Fruit fly (Drosophila melanogaster) whole organism, embryonic: Measurements from ENCODE around the gene CG3091.

ENCODE experiments used
- Bdp1 ChIP-seq: fragments of 200-800 bp; sonication (Bioruptor generic); optimal IDR thresholded peaks from 3 replicates; lab custom pipeline; 2016; ENCODE audit warnings: missing biosample characterization, missing genetic modification characterization
- CG11247 ChIP-seq: fragments of 200-800 bp; sonication (Bioruptor generic); IDR thresholded peaks from 2 replicates; pipeline ENCODE4 v1.3.6; 2022; ENCODE audit warnings: missing biosample characterization, missing genetic modification characterization
- CG12104 ChIP-seq: fragments of 200-800 bp; sonication (Bioruptor generic); optimal IDR thresholded peaks from 3 replicates; lab custom pipeline; 2016; ENCODE audit warnings: missing biosample characterization, missing genetic modification characterization
- CG12942 ChIP-seq: fragments of 200-800 bp; sonication (Bioruptor generic); optimal IDR thresholded peaks from 3 replicates; lab custom pipeline; 2016; ENCODE audit warnings: missing biosample characterization, missing genetic modification characterization
- CG13287 ChIP-seq: fragments of 200-800 bp; sonication (Bioruptor generic); IDR thresholded peaks from 2 replicates; pipeline ENCODE4 v1.3.6; 2022; ENCODE audit warnings: missing biosample characterization, missing genetic modification characterization; ENCODE audit not compliant: partially characterized antibody
- CG1529 ChIP-seq: fragments of 200-800 bp; sonication (Bioruptor generic); optimal IDR thresholded peaks from 3 replicates; lab custom pipeline; 2018; ENCODE audit warnings: missing biosample characterization, missing genetic modification characterization
- CG15479 ChIP-seq: fragments of 200-800 bp; sonication (Bioruptor generic); optimal IDR thresholded peaks from 3 replicates; lab custom pipeline; 2019; ENCODE audit warnings: missing biosample characterization, mild to moderate bottlenecking, missing genetic modification characterization, moderate library complexity
- CG15601 ChIP-seq: fragments of 200-800 bp; sonication (Bioruptor generic); optimal IDR thresholded peaks from 3 replicates; lab custom pipeline; 2019; ENCODE audit warnings: missing biosample characterization, mild to moderate bottlenecking, missing genetic modification characterization, moderate library complexity
- CG17361 ChIP-seq: fragments of 200-800 bp; sonication (Bioruptor generic); IDR thresholded peaks from 3 replicates; pipeline ENCODE4 v1.3.6; 2022; ENCODE audit warnings: missing biosample characterization, missing genetic modification characterization
- CG18764 ChIP-seq: fragments of 200-800 bp; sonication (Bioruptor generic); optimal IDR thresholded peaks from 3 replicates; lab custom pipeline; 2016; ENCODE audit warnings: missing biosample characterization, missing genetic modification characterization
- CG2116 ChIP-seq: fragments of 200-800 bp; sonication (Bioruptor generic); optimal IDR thresholded peaks from 3 replicates; lab custom pipeline; 2018; ENCODE audit warnings: missing biosample characterization, mild to moderate bottlenecking, missing genetic modification characterization
- CG30020 ChIP-seq: fragments of 200-800 bp; optimal IDR thresholded peaks from 2 replicates; lab custom pipeline; 2019; ENCODE audit warnings: missing biosample characterization, mild to moderate bottlenecking, missing genetic modification characterization, moderate library complexity
- CG32772 ChIP-seq: fragments of 200-800 bp; sonication (Bioruptor generic); IDR thresholded peaks from 2 replicates; pipeline ENCODE4 v1.3.6; 2022; ENCODE audit warnings: missing biosample characterization, missing genetic modification characterization
- CG3407 ChIP-seq: fragments of 200-800 bp; sonication (Bioruptor generic); optimal IDR thresholded peaks from 2 replicates; lab custom pipeline; 2018; ENCODE audit warnings: missing biosample characterization, mild to moderate bottlenecking, missing genetic modification characterization
- CG42726 ChIP-seq: fragments of 200-800 bp; sonication (Bioruptor generic); IDR thresholded peaks from 2 replicates; pipeline ENCODE4 v1.3.6; 2022; ENCODE audit warnings: missing biosample characterization, missing genetic modification characterization; ENCODE audit not compliant: partially characterized antibody
- CG5180 ChIP-seq: fragments of 200-800 bp; sonication (Bioruptor generic); optimal IDR thresholded peaks from 3 replicates; lab custom pipeline; 2017; ENCODE audit warnings: missing biosample characterization, missing genetic modification characterization, mild to moderate bottlenecking, moderate library complexity, missing genetic modification reagents
- CG6683 ChIP-seq: fragments of 200-800 bp; sonication (Bioruptor generic); optimal IDR thresholded peaks from 2 replicates; lab custom pipeline; 2017; ENCODE audit warnings: missing biosample characterization, mild to moderate bottlenecking, missing genetic modification characterization, missing genetic modification reagents
- CG6791 ChIP-seq: fragments of 200-800 bp; sonication (Bioruptor generic); IDR thresholded peaks from 3 replicates; pipeline ENCODE4 v1.3.6; 2022; ENCODE audit warnings: missing biosample characterization, missing genetic modification characterization; ENCODE audit not compliant: partially characterized antibody
- CG7271 ChIP-seq: fragments of 200-800 bp; sonication (Bioruptor generic); optimal IDR thresholded peaks from 2 replicates; lab custom pipeline; 2018; ENCODE audit warnings: missing biosample characterization, mild to moderate bottlenecking, missing genetic modification characterization, moderate library complexity
- CG9609 ChIP-seq: fragments of 200-800 bp; sonication (Bioruptor generic); optimal IDR thresholded peaks from 3 replicates; lab custom pipeline; 2016; ENCODE audit warnings: missing biosample characterization, missing genetic modification characterization
- CHES-1-like ChIP-seq: fragments of 200-800 bp; sonication (Bioruptor generic); optimal IDR thresholded peaks from 2 replicates; lab custom pipeline; 2016; ENCODE audit warnings: missing biosample characterization, missing genetic modification characterization
- Dip2 ChIP-seq: fragments of 200-800 bp; sonication (Bioruptor generic); IDR thresholded peaks from 2 replicates; pipeline ENCODE4 v1.3.6; 2022; ENCODE audit warnings: missing biosample characterization, missing genetic modification characterization
- Ets65A ChIP-seq: fragments of 200-800 bp; sonication (Bioruptor generic); peaks from one replicate; lab custom pipeline; 2016; ENCODE audit warnings: missing biosample characterization, missing genetic modification characterization
- HLH4C ChIP-seq: fragments of 200-800 bp; sonication (Bioruptor generic); IDR thresholded peaks from 3 replicates; pipeline ENCODE4 v1.3.6; 2022; ENCODE audit warnings: missing biosample characterization, missing genetic modification characterization; ENCODE audit not compliant: partially characterized antibody
- HmgD ChIP-seq: fragments of 200-800 bp; sonication (Bioruptor generic); optimal IDR thresholded peaks from 3 replicates; lab custom pipeline; 2016; ENCODE audit warnings: missing biosample characterization, missing genetic modification characterization
- Hr39 ChIP-seq: fragments of >200 bp; optimal IDR thresholded peaks from 2 replicates; lab custom pipeline; 2017
- MTF-1 ChIP-seq: fragments of 200-800 bp; sonication (Bioruptor generic); optimal IDR thresholded peaks from 2 replicates; lab custom pipeline; 2018; ENCODE audit warnings: missing biosample characterization, mild to moderate bottlenecking, missing genetic modification characterization, borderline replicate concordance
- NFAT ChIP-seq: fragments of 200-800 bp; sonication (Bioruptor generic); IDR thresholded peaks from 2 replicates; pipeline ENCODE4 v1.3.6; 2022; ENCODE audit warnings: missing biosample characterization, missing genetic modification characterization
- Oaz ChIP-seq: fragments of 200-800 bp; sonication (Bioruptor generic); IDR thresholded peaks from 2 replicates; pipeline ENCODE4 v1.3.6; 2022; ENCODE audit warnings: missing biosample characterization, missing genetic modification characterization
- ase ChIP-seq: fragments of 200-800 bp; sonication (Bioruptor generic); IDR thresholded peaks from 3 replicates; pipeline ENCODE4 v1.3.6; 2022; ENCODE audit warnings: missing biosample characterization, missing genetic modification characterization
- btn ChIP-seq: fragments of 200-800 bp; sonication (Bioruptor generic); optimal IDR thresholded peaks from 2 replicates; lab custom pipeline; 2016; ENCODE audit warnings: missing biosample characterization, missing genetic modification characterization
- cg ChIP-seq: fragments of 200-800 bp; sonication (Bioruptor generic); optimal IDR thresholded peaks from 3 replicates; lab custom pipeline; 2019; ENCODE audit warnings: missing biosample characterization, mild to moderate bottlenecking, missing genetic modification characterization, moderate library complexity
- crc ChIP-seq: fragments of 200-800 bp; sonication (Bioruptor generic); optimal IDR thresholded peaks from 2 replicates; lab custom pipeline; 2016; ENCODE audit warnings: missing biosample characterization, missing genetic modification characterization
- en ChIP-seq: fragments of 200-800 bp; sonication (Bioruptor generic); optimal IDR thresholded peaks from 2 replicates; lab custom pipeline; 2016; ENCODE audit warnings: missing biosample characterization, missing genetic modification characterization
- exex ChIP-seq: fragments of 200-800 bp; sonication (Bioruptor generic); optimal IDR thresholded peaks from 4 replicates; lab custom pipeline; 2018; ENCODE audit warnings: missing biosample characterization, mild to moderate bottlenecking, missing genetic modification characterization, moderate library complexity
- fd3F ChIP-seq: fragments of 200-800 bp; sonication (Bioruptor generic); optimal IDR thresholded peaks from 2 replicates; lab custom pipeline; 2018; ENCODE audit warnings: missing biosample characterization, mild to moderate bottlenecking, missing genetic modification characterization, moderate library complexity
- gem ChIP-seq: fragments of 200-800 bp; sonication (Bioruptor generic); optimal IDR thresholded peaks from 2 replicates; lab custom pipeline; 2019; ENCODE audit warnings: missing biosample characterization, mild to moderate bottlenecking, missing genetic modification characterization, moderate library complexity
- gro ChIP-seq: fragments of 200-800 bp; sonication (Bioruptor generic); optimal IDR thresholded peaks from 2 replicates; lab custom pipeline; 2016; ENCODE audit warnings: missing biosample characterization, missing genetic modification characterization
- jumu ChIP-seq: fragments of 200-800 bp; sonication (Bioruptor generic); optimal IDR thresholded peaks from 3 replicates; lab custom pipeline; 2016; ENCODE audit warnings: missing biosample characterization, missing genetic modification characterization
- kni ChIP-seq: fragments of 200-800 bp; sonication (Bioruptor generic); optimal IDR thresholded peaks from 3 replicates; lab custom pipeline; 2017; ENCODE audit warnings: mild to moderate bottlenecking, missing biosample characterization, missing genetic modification reagents, missing genetic modification characterization
- prd ChIP-seq, 3 experiments: fragments of >200 bp in 2 of 3; fragments of 200-800 bp in 1 of 3; sonication (Bioruptor generic) in 1 of 3; optimal IDR thresholded peaks in 2 of 3; IDR thresholded peaks in 1 of 3; 2 replicates in 2 of 3; 3 replicates in 1 of 3; pipeline versions ENCODE4 v1.3.6 to Lab custom; 2017 to 2022; ENCODE audit warnings: missing biosample characterization in 1 of 3, missing genetic modification characterization in 1 of 3
- rib ChIP-seq: fragments of 200-800 bp; sonication (Bioruptor generic); IDR thresholded peaks from 2 replicates; pipeline ENCODE4 v1.3.6; 2022; ENCODE audit warnings: missing biosample characterization, missing genetic modification characterization
- ro ChIP-seq: fragments of 200-800 bp; sonication (Bioruptor generic); IDR thresholded peaks from 2 replicates; pipeline ENCODE4 v1.3.6; 2022; ENCODE audit warnings: missing biosample characterization, missing genetic modification characterization
- sens ChIP-seq: fragments of 200-800 bp; sonication (Bioruptor generic); peaks from one replicate; lab custom pipeline; 2016; ENCODE audit warnings: missing biosample characterization, missing genetic modification characterization
- tna ChIP-seq: fragments of 200-800 bp; sonication (Bioruptor generic); IDR thresholded peaks from 2 replicates; pipeline ENCODE4 v1.3.6; 2022; ENCODE audit warnings: missing biosample characterization, missing genetic modification characterization; ENCODE audit not compliant: partially characterized antibody
- unpg ChIP-seq: fragments of 200-800 bp; sonication (Bioruptor generic); optimal IDR thresholded peaks from 3 replicates; lab custom pipeline; 2018; ENCODE audit warnings: missing biosample characterization, mild to moderate bottlenecking, missing genetic modification characterization, moderate library complexity
- vvl ChIP-seq: fragments of 200-800 bp; sonication (Bioruptor generic); IDR thresholded peaks from 2 replicates; pipeline ENCODE4 v1.3.6; 2022; ENCODE audit warnings: missing biosample characterization, missing genetic modification characterization
- zfh2 ChIP-seq: fragments of 200-800 bp; sonication (Bioruptor generic); optimal IDR thresholded peaks from 2 replicates; lab custom pipeline; 2016; ENCODE audit warnings: missing biosample characterization, missing genetic modification characterization

Gene CG3091

dm6 chrX:2301613-2302522 is 47.9 kb upstream of the CG3091 start (continued):
- TF ChIP-seq fd3F (GFP tag; lab: Kevin White, UChicago), result peak; percentile 71
- TF ChIP-seq rib, result peak; percentile 54; the same call in 1 of the 2 replicates
- peak; percentile 30 for TF ChIP-seq en
- peak; percentile 79 for TF ChIP-seq CG12942
- peak; percentile 86 for TF ChIP-seq CG9609 (GFP tag; lab: Kevin White, UChicago)
- peak; percentile 73 for TF ChIP-seq crc (GFP tag; lab: Kevin White, UChicago)
- peak; percentile 88 for TF ChIP-seq CHES-1-like (GFP tag; lab: Kevin White, UChicago)
- peak; percentile 87 for TF ChIP-seq gem (tag; lab: Kevin White, UChicago)
- no peak for TF ChIP-seq CG15479 (GFP tag; lab: Kevin White, UChicago)
- peak; percentile 68 for TF ChIP-seq zfh2 (GFP tag; lab: Kevin White, UChicago)
- TF ChIP-seq unpg (GFP tag; lab: Kevin White, UChicago), result peak; percentile 87
- TF ChIP-seq NFAT (GFP tag; lab: Robert Waterston, UW), result peak; percentile 60; the same call in 1 of the 2 replicates
- peak; percentile 57 for TF ChIP-seq kni
- peak; percentile 41 for TF ChIP-seq CG30020
- peak; percentile 89 for TF ChIP-seq CG17361 (GFP tag; lab: Robert Waterston, UW)
- peak; percentile 71 for TF ChIP-seq Bdp1 (GFP tag; lab: Kevin White, UChicago)
- TF ChIP-seq CG6683 (GFP tag; lab: Kevin White, UChicago), result peak; percentile 62
- TF ChIP-seq CG18764 (GFP tag; lab: Kevin White, UChicago), result peak; percentile 71
- peak; percentile 70 for TF ChIP-seq CG5180 (GFP tag; lab: Kevin White, UChicago)
- TF ChIP-seq btn (GFP tag; lab: Kevin White, UChicago), result peak; percentile 50
- peak; percentile 56; the same call in 2 of the 3 replicates for TF ChIP-seq ase (GFP tag; lab: Robert Waterston, UW)
- TF ChIP-seq CG7271 (tag; lab: Kevin White, UChicago), result no peak
- TF ChIP-seq CG13287 (GFP tag; lab: Robert Waterston, UW), result no peak
- TF ChIP-seq MTF-1 (GFP tag; lab: Kevin White, UChicago), result peak; percentile 57
- peak; percentile 49 for TF ChIP-seq ro
- TF ChIP-seq tna (GFP tag; lab: Robert Waterston, UW), result no peak
- peak; percentile 77 for TF ChIP-seq CG3407 (GFP tag; lab: Kevin White, UChicago)
- peak; percentile 76 for TF ChIP-seq CG15601
- TF ChIP-seq exex (tag; lab: Kevin White, UChicago), result no peak
- TF ChIP-seq HLH4C, result no peak
- TF ChIP-seq CG11247, result peak; percentile 66; the same call in 1 of the 2 replicates
- no peak for TF ChIP-seq prd (optimal IDR thresholded peaks at IDR 0.05; lab: Kevin White, UChicago)
- peak; percentile 90 for TF ChIP-seq prd (GFP tag; IDR thresholded peaks at IDR 0.05; lab: Robert Waterston, UW)
- TF ChIP-seq gro (GFP tag; lab: Kevin White, UChicago), result peak; percentile 45
- TF ChIP-seq Hr39 (lab: Kevin White, UChicago), result no peak
- TF ChIP-seq vvl (GFP tag; lab: Robert Waterston, UW), result peak; percentile 91
- TF ChIP-seq cg, result peak; percentile 73
- no peak for TF ChIP-seq CG42726
- peak; percentile 94 for TF ChIP-seq Ets65A (GFP tag; lab: Kevin White, UChicago)
- peak; percentile 86 for TF ChIP-seq jumu (GFP tag; lab: Kevin White, UChicago)
- peak; percentile 82 for TF ChIP-seq Oaz (GFP tag; lab: Robert Waterston, UW)
- peak; percentile 80 for TF ChIP-seq CG1529 (GFP tag; lab: Kevin White, UChicago)
- TF ChIP-seq CG6791, result no peak
- peak; percentile 98 for TF ChIP-seq sens (GFP tag; lab: Kevin White, UChicago)
- TF ChIP-seq HmgD, result peak; percentile 67
- TF ChIP-seq CG12104 (GFP tag; lab: Kevin White, UChicago), result peak; percentile 65
- peak; percentile 73 for TF ChIP-seq CG32772
- TF ChIP-seq CG2116 (GFP tag; lab: Kevin White, UChicago), result peak; percentile 49
- no peak for TF ChIP-seq Dip2
